Worm (Caenorhabditis elegans) whole organism, L4 larva: ENCODE data around the gene msp-45.
A peak's percentile ranks its signal among the peaks of the same experiment; 100 is the strongest.

Experiments used
- F10B5.3 ChIP-seq: sonication (generic microtip); optimal IDR thresholded peaks from 2 replicates; lab custom pipeline; 2016; ENCODE audit warnings: mild to moderate bottlenecking, missing genetic modification characterization, missing compliant biosample characterization
- F26F4.8 ChIP-seq: fragments of 200-800 bp; sonication (Bioruptor generic); conservative IDR thresholded peaks from 2 replicates; pipeline ENCODE4 v1.3.6; 2022; ENCODE audit warnings: missing genetic modification characterization, missing compliant biosample characterization
- Y5F2A.4 ChIP-seq: fragments of 200-800 bp; sonication (Bioruptor generic); optimal IDR thresholded peaks from 2 replicates; lab custom pipeline; 2018; ENCODE audit warnings: mild to moderate bottlenecking, missing genetic modification characterization, missing compliant biosample characterization
- Y75B8A.6 ChIP-seq: fragments of 200-800 bp; sonication (Bioruptor generic); IDR thresholded peaks from 2 replicates; pipeline ENCODE4 v1.3.6; 2022; ENCODE audit warnings: missing genetic modification reagents, missing genetic modification characterization, missing compliant biosample characterization
- arid-1 ChIP-seq: fragments of 200-800 bp; sonication (Bioruptor generic); conservative IDR thresholded peaks from 2 replicates; pipeline ENCODE4 v1.3.6; 2022; ENCODE audit warnings: missing genetic modification reagents, missing genetic modification characterization, missing compliant biosample characterization
- attf-4 ChIP-seq: sonication (generic microtip); optimal IDR thresholded peaks from 3 replicates; lab custom pipeline; 2017; ENCODE audit warnings: missing biosample characterization, missing genetic modification characterization
- ceh-28 ChIP-seq: fragments of 150-350 bp; optimal IDR thresholded peaks from 2 replicates; lab custom pipeline; 2014; ENCODE audit warnings: missing biosample characterization, missing genetic modification reagents, missing genetic modification characterization
- ceh-32 ChIP-seq: sonication (generic microtip); optimal IDR thresholded peaks from 2 replicates; lab custom pipeline; 2016; ENCODE audit warnings: mild to moderate bottlenecking, missing genetic modification characterization, missing compliant biosample characterization; ENCODE audit not compliant: poor library complexity
- ceh-62 ChIP-seq: sonication (generic microtip); optimal IDR thresholded peaks from 2 replicates; lab custom pipeline; 2017; ENCODE audit warnings: missing biosample characterization, missing genetic modification characterization
- ces-1 ChIP-seq: fragments of 150-350 bp; sonication (generic microtip); optimal IDR thresholded peaks from 4 replicates; lab custom pipeline; 2014; ENCODE audit warnings: missing biosample characterization, missing genetic modification reagents, missing genetic modification characterization
- cey-2 ChIP-seq: sonication (generic microtip); optimal IDR thresholded peaks from 3 replicates; lab custom pipeline; 2017; ENCODE audit warnings: missing genetic modification characterization, mild to moderate bottlenecking, missing compliant biosample characterization, antibody characterized with exemption, borderline replicate concordance; ENCODE audit not compliant: insufficient read depth
- daf-19 ChIP-seq: fragments of 200-800 bp; sonication (Bioruptor generic); conservative IDR thresholded peaks from 2 replicates; pipeline ENCODE4 v1.3.6; 2022; ENCODE audit warnings: missing genetic modification characterization, missing compliant biosample characterization
- dmd-9 ChIP-seq: fragments of 200-800 bp; sonication (Bioruptor generic); IDR thresholded peaks from 2 replicates; pipeline ENCODE4 v1.3.6; 2022; ENCODE audit warnings: missing genetic modification reagents, missing genetic modification characterization, missing compliant biosample characterization
- dpl-1 ChIP-seq: fragments of 150-350 bp; optimal IDR thresholded peaks from 2 replicates; lab custom pipeline; 2014; ENCODE audit warnings: missing biosample characterization, missing genetic modification reagents, missing genetic modification characterization
- duxl-1 ChIP-seq: sonication (generic microtip); optimal IDR thresholded peaks from 2 replicates; lab custom pipeline; 2016; ENCODE audit warnings: mild to moderate bottlenecking, missing genetic modification characterization, moderate library complexity, missing compliant biosample characterization; ENCODE audit not compliant: poor library complexity
- egl-27 ChIP-seq: sonication (generic microtip); optimal IDR thresholded peaks from 3 replicates; lab custom pipeline; 2017; ENCODE audit warnings: missing biosample characterization, missing genetic modification reagents, missing genetic modification characterization
- egl-43 ChIP-seq: fragments of 200-800 bp; sonication (Bioruptor generic); IDR thresholded peaks from 2 replicates; pipeline ENCODE4 v1.3.6; 2022; ENCODE audit warnings: missing genetic modification reagents, missing genetic modification characterization, missing compliant biosample characterization
- fos-1 ChIP-seq: fragments of 150-350 bp; optimal IDR thresholded peaks from 2 replicates; lab custom pipeline; 2014; ENCODE audit warnings: missing biosample characterization, missing genetic modification characterization
- gei-8 ChIP-seq: fragments of 200-800 bp; sonication (Bioruptor generic); optimal IDR thresholded peaks from 2 replicates; lab custom pipeline; 2018; ENCODE audit warnings: mild to moderate bottlenecking, missing genetic modification characterization, missing compliant biosample characterization
- hlh-30 ChIP-seq: sonication (generic microtip); optimal IDR thresholded peaks from 2 replicates; lab custom pipeline; 2017; ENCODE audit warnings: antibody characterized with exemption, mild to moderate bottlenecking, missing genetic modification characterization, missing compliant biosample characterization; ENCODE audit not compliant: insufficient read depth
- lin-1 ChIP-seq: fragments of 200-800 bp; sonication (Bioruptor generic); IDR thresholded peaks from 2 replicates; pipeline ENCODE4 v1.3.6; 2022; ENCODE audit warnings: missing genetic modification reagents, missing genetic modification characterization, missing compliant biosample characterization
- lin-13 ChIP-seq: fragments of 150-350 bp; optimal IDR thresholded peaks from 2 replicates; lab custom pipeline; 2014; ENCODE audit warnings: missing biosample characterization, missing genetic modification reagents, missing genetic modification characterization
- lin-38 ChIP-seq: fragments of 200-800 bp; sonication (Bioruptor generic); IDR thresholded peaks from 2 replicates; pipeline ENCODE4 v1.3.6; 2022; ENCODE audit warnings: missing genetic modification reagents, missing genetic modification characterization, missing compliant biosample characterization
- lin-39 ChIP-seq: fragments of 150-350 bp; optimal IDR thresholded peaks from 2 replicates; lab custom pipeline; 2014; ENCODE audit warnings: missing biosample characterization, missing genetic modification reagents, missing genetic modification characterization
- madf-9 ChIP-seq: fragments of 200-800 bp; sonication (Bioruptor generic); conservative IDR thresholded peaks from 2 replicates; pipeline ENCODE4 v1.3.6; 2022; ENCODE audit warnings: missing genetic modification reagents, missing genetic modification characterization, missing compliant biosample characterization
- mdl-1 ChIP-seq, 2 experiments: fragments of 150-350 bp in 1 of 2; sonication (generic microtip) in 1 of 2; optimal IDR thresholded peaks; 2 replicates each; lab custom pipeline; 2014 to 2017; ENCODE audit warnings: missing biosample characterization in 2 of 2, missing genetic modification characterization in 2 of 2
- mdt-29 ChIP-seq: fragments of 200-800 bp; sonication (Bioruptor generic); IDR thresholded peaks from 2 replicates; pipeline ENCODE4 v1.3.6; 2022; ENCODE audit warnings: missing genetic modification reagents, missing genetic modification characterization, missing compliant biosample characterization
- mep-1 ChIP-seq: fragments of 150-350 bp; sonication (generic microtip); optimal IDR thresholded peaks from 3 replicates; lab custom pipeline; 2014; ENCODE audit warnings: missing biosample characterization, missing genetic modification characterization
- mes-2 ChIP-seq: sonication (generic microtip); optimal IDR thresholded peaks from 2 replicates; lab custom pipeline; 2016; ENCODE audit warnings: missing genotype, mild to moderate bottlenecking, missing genetic modification characterization, missing compliant biosample characterization; ENCODE audit not compliant: poor library complexity, severe bottlenecking
- mxl-3 ChIP-seq: fragments of 200-800 bp; sonication (Bioruptor generic); optimal IDR thresholded peaks from 2 replicates; lab custom pipeline; 2018; ENCODE audit warnings: mild to moderate bottlenecking, missing genetic modification characterization, missing compliant biosample characterization
- nhr-10 ChIP-seq: fragments of 150-350 bp; optimal IDR thresholded peaks from 2 replicates; lab custom pipeline; 2014; ENCODE audit warnings: missing biosample characterization, missing genetic modification characterization
- nhr-102 ChIP-seq: sonication (generic microtip); optimal IDR thresholded peaks from 2 replicates; lab custom pipeline; 2016; ENCODE audit warnings: mild to moderate bottlenecking, missing genetic modification characterization, moderate library complexity, missing compliant biosample characterization
- nhr-11 ChIP-seq: fragments of 150-350 bp; optimal IDR thresholded peaks from 2 replicates; lab custom pipeline; 2014; ENCODE audit warnings: missing biosample characterization, missing genetic modification characterization
- nhr-237 ChIP-seq: sonication (generic microtip); optimal IDR thresholded peaks from 2 replicates; lab custom pipeline; 2017; ENCODE audit warnings: missing biosample characterization, missing genetic modification characterization
- nhr-28 ChIP-seq: fragments of 150-350 bp; optimal IDR thresholded peaks from 2 replicates; lab custom pipeline; 2014; ENCODE audit warnings: missing biosample characterization, missing genetic modification characterization
- nhr-42 ChIP-seq: fragments of 200-800 bp; sonication (Bioruptor generic); IDR thresholded peaks from 2 replicates; pipeline ENCODE4 v1.3.6; 2022; ENCODE audit warnings: missing genetic modification characterization, missing compliant biosample characterization
- nhr-6 ChIP-seq: fragments of 150-350 bp; optimal IDR thresholded peaks from 2 replicates; lab custom pipeline; 2014; ENCODE audit warnings: missing biosample characterization, missing genetic modification characterization
- nhr-77 ChIP-seq: fragments of 150-350 bp; optimal IDR thresholded peaks from 2 replicates; lab custom pipeline; 2014; ENCODE audit warnings: missing biosample characterization, missing genetic modification characterization
- pha-4 ChIP-seq, 2 experiments: fragments of 150-350 bp in 1 of 2; fragments of 200-800 bp in 1 of 2; sonication (Bioruptor generic) in 1 of 2; IDR thresholded peaks in 1 of 2; optimal IDR thresholded peaks in 1 of 2; 2 replicates each; pipeline versions ENCODE4 v1.3.6 to Lab custom; 2014 to 2022; ENCODE audit warnings: missing genetic modification characterization in 2 of 2, missing genetic modification reagents in 2 of 2, missing biosample characterization in 1 of 2, missing compliant biosample characterization in 1 of 2
- pqm-1 ChIP-seq: sonication (generic microtip); optimal IDR thresholded peaks from 2 replicates; lab custom pipeline; 2017; ENCODE audit warnings: missing biosample characterization, missing genetic modification characterization
- saeg-2 ChIP-seq: fragments of 200-800 bp; sonication (Bioruptor generic); IDR thresholded peaks from 2 replicates; pipeline ENCODE4 v1.3.6; 2022; ENCODE audit warnings: missing genetic modification reagents, missing genetic modification characterization, missing compliant biosample characterization
- sdz-12 ChIP-seq: fragments of 200-800 bp; sonication (Bioruptor generic); optimal IDR thresholded peaks from 2 replicates; lab custom pipeline; 2018; ENCODE audit warnings: mild to moderate bottlenecking, missing genetic modification characterization, missing compliant biosample characterization
- set-16 ChIP-seq: fragments of 200-800 bp; sonication (Bioruptor generic); IDR thresholded peaks from 2 replicates; pipeline ENCODE4 v1.3.6; 2022; ENCODE audit warnings: missing genetic modification reagents, missing genetic modification characterization, missing compliant biosample characterization
- skn-1 ChIP-seq: fragments of 150-350 bp; optimal IDR thresholded peaks from 2 replicates; lab custom pipeline; 2014; ENCODE audit warnings: missing biosample characterization, missing genetic modification characterization
- snpc-1.2 ChIP-seq: fragments of 200-800 bp; sonication (Bioruptor generic); IDR thresholded peaks from 2 replicates; pipeline ENCODE4 v1.3.6; 2022; ENCODE audit warnings: missing genetic modification reagents, missing genetic modification characterization, missing compliant biosample characterization
- unc-130 ChIP-seq: sonication (generic microtip); optimal IDR thresholded peaks from 2 replicates; lab custom pipeline; 2016; ENCODE audit warnings: missing genetic modification reagents, missing genetic modification characterization, missing compliant biosample characterization
- zag-1 ChIP-seq: fragments of 150-350 bp; optimal IDR thresholded peaks from 2 replicates; lab custom pipeline; 2014; ENCODE audit warnings: missing biosample characterization, missing genetic modification characterization
- zfp-2 ChIP-seq: sonication (generic microtip); optimal IDR thresholded peaks from 2 replicates; lab custom pipeline; 2016; ENCODE audit warnings: mild to moderate bottlenecking, missing genetic modification characterization, missing compliant biosample characterization
- zip-2 ChIP-seq: fragments of 150-350 bp; optimal IDR thresholded peaks from 2 replicates; lab custom pipeline; 2014; ENCODE audit warnings: missing biosample characterization, missing genetic modification characterization
- ztf-11 ChIP-seq: fragments of 150-350 bp; optimal IDR thresholded peaks from 2 replicates; lab custom pipeline; 2014; ENCODE audit warnings: missing biosample characterization, missing genetic modification characterization
- ztf-7 ChIP-seq: fragments of 150-350 bp; optimal IDR thresholded peaks from 2 replicates; lab custom pipeline; 2014; ENCODE audit warnings: missing biosample characterization, missing genetic modification characterization

msp-45 gene

ce11 chrII:5141945-5142514 is 14.9 kb downstream of the msp-45 start, which contains the start of gene nas-29:
TSS of gene nas-29 (minus strand) at chrII:5142036.
- TF ChIP-seq sdz-12 (GFP tag; lab: Kevin White, UChicago) (no peak), mxl-3 (GFP tag; lab: Kevin White, UChicago) (peak; percentile 93), ceh-62 (tag; lab: Kevin White, UChicago) (no peak), nhr-6 (tag; lab: Kevin White, UChicago) (no peak), lin-39 (tag; lab: Kevin White, UChicago) (no peak), F26F4.8 (GFP tag; lab: Robert Waterston, UW) (no peak), zfp-2 (no peak), unc-130 (no peak), ceh-28 (tag; lab: Kevin White, UChicago) (no peak), dmd-9 (GFP tag; lab: Robert Waterston, UW) (no peak), ztf-11 (tag; lab: Kevin White, UChicago) (no peak), nhr-10 (tag; lab: Kevin White, UChicago) (no peak), nhr-11 (tag; lab: Kevin White, UChicago) (no peak), snpc-1.2 (no peak), attf-4 (tag; lab: Kevin White, UChicago) (no peak), Y5F2A.4 (GFP tag; lab: Kevin White, UChicago) (no peak), egl-43 (no peak), ceh-32 (tag; lab: Kevin White, UChicago) (no peak), set-16 (GFP tag; lab: Robert Waterston, UW) (no peak), lin-1 (GFP tag; lab: Robert Waterston, UW) (0 out of 2 replicates have a peak, but pooled peaks have one; percentile 28), lin-38 (GFP tag; lab: Robert Waterston, UW) (no peak), F10B5.3 (tag; lab: Kevin White, UChicago) (no peak), daf-19 (no peak), nhr-28 (tag; lab: Kevin White, UChicago) (peak; percentile 97), dpl-1 (GFP tag; lab: Kevin White, UChicago) (no peak), lin-13 (GFP tag; lab: Kevin White, UChicago) (no peak), nhr-102 (tag; lab: Kevin White, UChicago) (no peak), zag-1 (tag; lab: Kevin White, UChicago) (no peak), fos-1 (tag; lab: Kevin White, UChicago) (no peak), duxl-1 (tag; lab: Kevin White, UChicago) (no peak), egl-27 (no peak), saeg-2 (GFP tag; lab: Robert Waterston, UW) (no peak), skn-1 (tag; lab: Kevin White, UChicago) (no peak), gei-8 (GFP tag; lab: Kevin White, UChicago) (no peak), madf-9 (GFP tag; lab: Robert Waterston, UW) (no peak), ces-1 (GFP tag; lab: Kevin White, UChicago) (no peak), mes-2 (tag; lab: Kevin White, UChicago) (no peak), ztf-7 (no peak), pha-4 (GFP tag; IDR thresholded peaks at IDR 0.05; lab: Robert Waterston, UW) (no peak), pha-4 (tag; optimal IDR thresholded peaks at IDR 0.05; lab: Kevin White, UChicago) (no peak), nhr-77 (tag; lab: Kevin White, UChicago) (peak; percentile 76), hlh-30 (peak; percentile 49), mdl-1 (tag; optimal IDR thresholded peaks at IDR 0.05; lab: Kevin White, UChicago) (peak in 1 of 2 experiments; percentile 89), nhr-42 (GFP tag; lab: Robert Waterston, UW) (no peak), nhr-237 (tag; lab: Kevin White, UChicago) (no peak), Y75B8A.6 (GFP tag; lab: Robert Waterston, UW) (no peak), mep-1 (tag; lab: Kevin White, UChicago) (no peak), zip-2 (tag; lab: Kevin White, UChicago) (no peak), mdt-29 (GFP tag; lab: Robert Waterston, UW) (no peak), cey-2 (tag; lab: Kevin White, UChicago) (no peak), arid-1 (GFP tag; lab: Robert Waterston, UW) (no peak), pqm-1 (tag; lab: Kevin White, UChicago) (peak; percentile 81)
